Worm (Caenorhabditis elegans) whole organism, late embryonic: ENCODE measurements around the gene col-111.

Experiments used
- ceh-6 ChIP-seq: fragments of 200-800 bp; sonication (Bioruptor generic); optimal IDR thresholded peaks from 2 replicates; lab custom pipeline; 2018; ENCODE audit warnings: mild to moderate bottlenecking, missing genetic modification characterization, missing compliant biosample characterization
- elt-2 ChIP-seq: sonication (generic microtip); optimal IDR thresholded peaks from 2 replicates; lab custom pipeline; 2016; ENCODE audit warnings: missing genetic modification reagents, missing genetic modification characterization, missing compliant biosample characterization
- nhr-11 ChIP-seq: fragments of 150-350 bp; optimal IDR thresholded peaks from 2 replicates; lab custom pipeline; 2014; ENCODE audit warnings: missing biosample characterization, missing genetic modification characterization
- odd-2 ChIP-seq: sonication (generic microtip); optimal IDR thresholded peaks from 2 replicates; lab custom pipeline; 2017; ENCODE audit warnings: antibody characterized with exemption, mild to moderate bottlenecking, missing genetic modification characterization, missing compliant biosample characterization
- pag-3 ChIP-seq: sonication (generic microtip); optimal IDR thresholded peaks from 2 replicates; lab custom pipeline; 2016; ENCODE audit warnings: missing compliant biosample characterization, missing genetic modification characterization, borderline replicate concordance
- unc-3 ChIP-seq, 2 experiments: fragments of 200-800 bp in 1 of 2; sonication (Bioruptor generic) in 1 of 2; sonication (generic microtip) in 1 of 2; conservative IDR thresholded peaks in 1 of 2; optimal IDR thresholded peaks in 1 of 2; 2 replicates each; pipeline versions ENCODE4 v1.3.6 to Lab custom; 2016 to 2022; ENCODE audit warnings: missing compliant biosample characterization in 2 of 2, missing genetic modification characterization in 2 of 2, missing genetic modification reagents in 1 of 2
- zip-5 ChIP-seq: sonication (generic microtip); optimal IDR thresholded peaks from 2 replicates; lab custom pipeline; 2016; ENCODE audit warnings: missing genetic modification characterization, missing compliant biosample characterization

- TF ChIP-seq ceh-6 (GFP tag; lab: Kevin White, UChicago) (no peak), elt-2 (tag; lab: Kevin White, UChicago) (no peak), odd-2 (tag; lab: Kevin White, UChicago) (no peak), nhr-11 (no peak), unc-3 (GFP tag; conservative IDR thresholded peaks at IDR 0.05; lab: Robert Waterston, UW) (no peak), unc-3 (tag; optimal IDR thresholded peaks at IDR 0.05; lab: Kevin White, UChicago) (no peak), pag-3 (tag; lab: Kevin White, UChicago) (no peak), zip-5 (tag; lab: Kevin White, UChicago) (no peak)
Measured at ce11 chrIV:4667383-4667782, 9.6 kb upstream of the col-111 start.
